Fruit fly (Drosophila melanogaster) whole organism, pupa: Measurements from ENCODE around the gene dsb.

Experiments
- CG34367 ChIP-seq: fragments of 200-800 bp; sonication (Bioruptor generic); optimal IDR thresholded peaks from 2 replicates; lab custom pipeline; 2018; ENCODE audit warnings: missing biosample characterization, mild to moderate bottlenecking, missing genetic modification characterization
- CG4496 ChIP-seq: fragments of 200-800 bp; sonication (Bioruptor generic); IDR thresholded peaks from 3 replicates; pipeline ENCODE4 v1.3.6; 2022; ENCODE audit warnings: missing biosample characterization, missing genetic modification characterization
- CG9948 ChIP-seq: fragments of 200-800 bp; sonication (Bioruptor generic); optimal IDR thresholded peaks from 2 replicates; lab custom pipeline; 2018; ENCODE audit warnings: missing biosample characterization, mild to moderate bottlenecking, missing genetic modification characterization, moderate library complexity
- EcR ChIP-seq: fragments of 200-800 bp; sonication (Bioruptor generic); optimal IDR thresholded peaks from 3 replicates; lab custom pipeline; 2019; ENCODE audit warnings: missing biosample characterization, missing genetic modification characterization, mild to moderate bottlenecking, moderate library complexity, missing genetic modification reagents
- Ets98B ChIP-seq: fragments of 200-800 bp; sonication (Bioruptor generic); IDR thresholded peaks from 2 replicates; pipeline ENCODE4 v1.3.6; 2022; ENCODE audit warnings: missing biosample characterization, missing genetic modification characterization
- Pif1A ChIP-seq: fragments of 200-800 bp; sonication (Bioruptor generic); optimal IDR thresholded peaks from 3 replicates; lab custom pipeline; 2016; ENCODE audit warnings: missing biosample characterization, missing genetic modification characterization
- gl ChIP-seq: fragments of 200-800 bp; sonication (Bioruptor generic); optimal IDR thresholded peaks from 2 replicates; lab custom pipeline; 2018; ENCODE audit warnings: missing biosample characterization, mild to moderate bottlenecking, missing genetic modification characterization

DNA sequence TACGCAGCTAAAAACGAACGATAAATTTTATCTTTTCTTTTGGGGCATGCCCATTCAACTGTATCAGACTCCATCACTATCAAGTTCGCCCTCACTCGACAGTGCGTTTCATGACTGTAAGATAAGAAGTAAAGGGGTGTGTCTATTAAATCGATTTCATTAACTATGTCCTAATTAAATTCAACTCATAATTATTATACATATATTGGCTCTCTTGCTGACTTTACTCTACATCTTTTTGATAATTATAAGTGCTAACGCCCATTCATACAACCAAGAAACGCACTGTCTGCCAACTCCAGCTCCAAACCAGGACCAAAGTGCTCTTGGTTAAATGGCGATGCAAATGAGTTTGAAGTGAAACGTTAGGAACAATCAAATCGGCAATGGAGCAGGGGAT lies 41.2 kb downstream of the dsb start:
- TF ChIP-seq CG34367 (tag; lab: Kevin White, UChicago) (no peak), CG4496 (peak; percentile 67; the same call in 2 of the 3 replicates), Ets98B (peak; percentile 66), Pif1A (GFP tag; lab: Kevin White, UChicago) (no peak), CG9948 (tag; lab: Kevin White, UChicago) (peak; percentile 30), EcR (GFP tag; lab: Kevin White, UChicago) (no peak), gl (tag; lab: Kevin White, UChicago) (no peak)
